Worm (Caenorhabditis elegans) whole organism, L4/young adult: Measurements from ENCODE around the gene R03G8.6.

Source experiments
- W03F9.2 ChIP-seq: fragments of 150-350 bp; optimal IDR thresholded peaks from 2 replicates; lab custom pipeline; 2014; ENCODE audit warnings: missing biosample characterization, missing genetic modification characterization
- dao-5 ChIP-seq: sonication (generic microtip); optimal IDR thresholded peaks from 2 replicates; lab custom pipeline; 2016; ENCODE audit warnings: missing genotype, missing genetic modification characterization, moderate library complexity, missing compliant biosample characterization
- him-1 ChIP-seq: sonication (generic microtip); optimal IDR thresholded peaks from 2 replicates; lab custom pipeline; 2016; ENCODE audit warnings: missing genotype, missing genetic modification reagents, missing genetic modification characterization, missing compliant biosample characterization

Gene R03G8.6

DNA sequence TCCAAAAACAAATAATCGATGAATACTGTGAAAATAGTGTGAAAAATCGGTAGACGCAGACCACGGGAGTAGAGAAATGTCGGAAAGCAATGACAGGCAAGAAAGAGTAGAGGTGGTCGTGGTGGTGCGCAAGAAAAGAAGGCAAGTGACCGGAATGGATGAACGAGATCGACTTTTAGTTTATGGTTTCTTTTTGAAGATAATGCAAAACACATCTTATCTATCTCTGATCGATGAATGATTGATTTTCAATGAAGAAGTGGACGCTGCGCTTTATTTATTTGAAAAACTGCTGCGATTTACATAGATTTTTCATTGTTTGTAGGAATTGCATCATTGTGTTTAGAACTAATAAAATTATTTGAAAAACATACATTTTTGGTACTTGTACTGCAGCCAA lies 19.6 kb upstream of the R03G8.6 start:
- no peak for TF ChIP-seq W03F9.2 (tag; lab: Kevin White, UChicago)
- no peak for TF ChIP-seq dao-5 (tag; lab: Kevin White, UChicago)
- no peak for TF ChIP-seq him-1 (tag; lab: Kevin White, UChicago)

DNA sequence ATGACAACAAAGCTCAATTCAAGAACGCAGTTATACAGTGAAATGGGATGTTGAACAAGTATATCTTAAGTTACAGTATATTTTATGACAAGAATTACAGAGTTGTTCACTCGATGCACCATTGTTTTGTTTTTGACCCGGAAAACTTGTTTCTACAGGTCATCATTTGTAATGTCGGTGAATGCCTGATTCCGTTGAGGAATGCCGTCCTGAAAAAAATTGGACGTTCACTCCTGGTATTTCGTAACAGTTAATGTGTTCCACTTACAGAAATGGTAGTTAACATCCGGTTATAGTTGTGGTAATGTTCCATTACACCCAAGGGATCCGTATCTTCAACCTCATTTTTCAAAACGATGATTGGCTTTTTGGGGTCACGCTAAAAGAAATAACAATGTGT lies 16.1 kb upstream of the R03G8.6 start:
- no peak for TF ChIP-seq him-1 (tag; lab: Kevin White, UChicago)
- TF ChIP-seq dao-5 (tag; lab: Kevin White, UChicago), result no peak
- no peak for TF ChIP-seq W03F9.2 (tag; lab: Kevin White, UChicago)

DNA sequence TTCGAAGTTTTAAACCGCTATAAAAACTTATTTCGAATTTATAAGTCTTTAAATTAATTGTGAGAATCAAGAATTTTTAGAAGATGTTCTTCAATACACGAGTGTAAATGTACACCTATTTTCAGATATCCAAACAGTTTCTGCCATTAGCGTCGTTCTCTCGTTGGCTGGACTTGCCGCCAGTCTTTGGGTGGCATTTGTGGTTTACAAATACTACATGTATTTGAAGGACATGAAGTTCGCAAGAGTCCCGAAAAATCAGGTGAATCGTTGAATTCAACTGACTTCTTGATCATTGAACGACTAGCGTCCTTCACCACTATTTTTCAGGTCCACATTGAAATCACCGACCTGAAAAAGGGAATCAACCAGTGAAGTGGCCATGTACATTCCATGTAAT lies 15.4 kb upstream of the R03G8.6 start:
- TF ChIP-seq him-1 (tag; lab: Kevin White, UChicago) (no peak), W03F9.2 (tag; lab: Kevin White, UChicago) (no peak), dao-5 (tag; lab: Kevin White, UChicago) (no peak)

DNA sequence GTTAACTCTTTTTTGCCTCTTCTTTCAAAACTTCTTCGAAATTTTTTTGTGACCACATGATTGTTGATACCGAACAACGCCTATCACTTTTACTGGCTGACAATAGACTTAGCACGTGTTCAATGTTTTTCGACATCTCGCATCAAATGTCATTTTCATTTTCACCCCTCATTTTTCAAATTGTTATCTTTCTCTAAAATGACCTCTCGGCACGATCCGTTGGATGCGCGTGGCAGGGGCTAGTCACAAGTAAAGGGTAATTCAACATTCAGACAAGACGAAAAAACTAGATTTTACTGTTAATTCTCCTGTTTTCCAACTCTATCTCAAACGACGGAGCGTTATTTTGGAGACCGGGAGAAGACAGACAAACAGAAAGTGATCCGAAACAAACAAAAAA lies 13.1 kb upstream of the R03G8.6 start, which contains the start of gene F17H10.2:
Gene F17H10.2 (plus strand): TSS at position 316 of the 400 bp plus-strand sequence.
- no peak for TF ChIP-seq W03F9.2 (tag; lab: Kevin White, UChicago)
- TF ChIP-seq dao-5 (tag; lab: Kevin White, UChicago), result no peak
- TF ChIP-seq him-1 (tag; lab: Kevin White, UChicago), result no peak

DNA sequence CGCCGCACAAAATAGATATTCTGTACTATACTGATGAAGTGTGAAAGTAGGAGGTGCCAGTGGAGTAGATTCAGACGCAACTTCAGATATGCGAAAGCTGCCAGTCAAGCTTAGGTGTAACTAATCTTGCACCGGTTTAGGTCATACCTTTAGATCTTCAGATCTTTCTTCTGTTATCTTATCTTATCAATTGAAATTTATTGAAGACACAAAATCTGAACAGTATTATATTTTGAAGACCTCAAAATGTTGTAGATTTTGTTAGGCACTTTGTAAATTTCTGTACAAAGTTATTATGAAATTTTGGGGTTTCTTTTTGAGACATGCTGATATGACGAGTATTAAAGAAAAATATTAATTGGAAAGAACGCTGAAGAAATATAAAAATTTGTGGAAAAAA lies 12.4 kb upstream of the R03G8.6 start:
- no peak for TF ChIP-seq dao-5 (tag; lab: Kevin White, UChicago)
- no peak for TF ChIP-seq W03F9.2 (tag; lab: Kevin White, UChicago)
- TF ChIP-seq him-1 (tag; lab: Kevin White, UChicago), result no peak

DNA sequence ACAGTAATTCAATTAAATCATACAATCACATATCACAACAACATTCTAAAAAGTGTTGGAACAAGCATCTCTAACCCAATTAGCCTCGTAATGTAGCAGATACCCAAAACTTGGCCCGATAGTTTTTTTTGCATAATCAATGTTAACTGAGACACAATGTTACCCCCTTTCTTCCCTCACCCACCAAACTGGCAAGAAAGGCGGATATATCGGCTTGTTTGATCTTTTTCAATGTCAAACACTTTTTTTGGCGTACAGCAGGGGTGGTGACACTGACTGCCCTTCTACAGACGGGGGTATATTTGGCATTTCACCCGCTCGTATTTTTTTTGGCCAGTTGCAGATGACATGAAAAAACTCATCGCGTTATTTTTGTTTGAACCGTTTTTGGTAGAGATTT lies 9.7 kb upstream of the R03G8.6 start:
- TF ChIP-seq dao-5 (tag; lab: Kevin White, UChicago) (no peak), W03F9.2 (tag; lab: Kevin White, UChicago) (no peak), him-1 (tag; lab: Kevin White, UChicago) (no peak)

DNA sequence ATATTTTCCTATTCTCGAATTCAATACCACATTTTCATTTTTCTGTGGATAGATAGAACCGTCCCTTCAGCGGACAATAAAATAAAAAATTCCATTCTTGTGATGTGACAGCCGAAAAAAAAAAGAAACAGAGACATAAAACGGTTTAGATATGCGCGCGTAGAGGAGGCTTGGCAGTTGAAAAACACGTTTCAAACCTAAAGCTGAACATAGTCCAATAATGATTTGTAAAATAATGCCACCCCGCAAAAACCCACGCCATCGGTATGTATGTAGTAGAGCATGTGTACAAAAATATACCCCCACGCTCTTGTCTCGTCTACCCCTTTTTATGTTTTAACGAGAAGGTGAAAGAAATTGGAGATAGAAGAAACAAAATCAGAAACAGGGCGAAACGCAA lies 8.4 kb upstream of the R03G8.6 start:
- TF ChIP-seq dao-5 (tag; lab: Kevin White, UChicago) (no peak), him-1 (tag; lab: Kevin White, UChicago) (no peak), W03F9.2 (tag; lab: Kevin White, UChicago) (no peak)

DNA sequence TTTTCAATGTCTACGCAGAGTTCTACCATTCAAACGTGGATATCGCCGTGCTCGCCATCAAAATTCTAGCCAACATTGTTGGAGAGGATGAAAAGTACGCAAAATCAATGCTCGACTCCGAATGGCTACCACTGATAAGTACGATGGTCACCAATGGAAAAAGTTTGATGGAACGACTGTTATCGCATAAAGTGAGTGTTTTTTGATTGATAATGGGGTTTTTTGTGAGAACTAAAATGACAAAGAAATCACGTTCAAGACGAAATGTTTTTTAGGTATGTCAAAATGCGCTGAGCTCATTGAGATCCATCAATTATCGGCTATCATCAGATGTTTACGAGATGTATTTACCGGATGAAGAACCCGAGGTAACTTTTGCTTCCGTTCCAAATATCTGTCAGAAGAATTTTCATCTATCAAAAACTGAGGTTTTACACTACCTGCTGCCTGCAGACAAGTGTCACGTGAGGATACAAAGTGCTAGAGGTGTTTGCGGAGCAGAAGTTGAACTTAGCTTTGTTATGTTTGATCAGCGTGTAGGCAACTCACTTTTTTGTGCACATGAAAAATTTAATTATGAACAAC lies 6.0 kb upstream of the R03G8.6 start:
- no peak for TF ChIP-seq dao-5 (tag; lab: Kevin White, UChicago)
- no peak for TF ChIP-seq him-1 (tag; lab: Kevin White, UChicago)
- no peak for TF ChIP-seq W03F9.2 (tag; lab: Kevin White, UChicago)

DNA sequence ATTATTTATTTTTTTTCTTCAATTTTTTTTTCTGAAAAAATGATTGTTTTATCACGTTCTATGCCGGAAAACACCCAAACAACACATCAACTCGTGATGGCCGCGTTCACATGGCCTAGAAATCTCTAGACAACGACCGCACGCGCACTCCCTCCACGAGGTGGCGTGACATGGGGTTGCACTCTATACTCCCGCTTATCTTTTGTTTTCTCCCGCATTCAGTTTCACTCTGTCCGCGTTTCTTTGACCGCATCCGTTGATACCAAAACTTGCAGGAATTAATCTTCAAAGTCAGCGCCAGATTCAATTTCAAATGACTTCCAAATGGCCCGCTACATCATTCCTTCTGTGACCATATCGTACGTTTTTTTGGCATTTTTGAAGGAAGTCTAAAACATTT lies 4.7 kb upstream of the R03G8.6 start, which contains the start of gene F17H10.1:
Gene F17H10.1 (plus strand): TSS at position 276 of the 400 bp plus-strand sequence.
- TF ChIP-seq W03F9.2 (tag; lab: Kevin White, UChicago) (no peak), him-1 (tag; lab: Kevin White, UChicago) (no peak), dao-5 (tag; lab: Kevin White, UChicago) (no peak)

DNA sequence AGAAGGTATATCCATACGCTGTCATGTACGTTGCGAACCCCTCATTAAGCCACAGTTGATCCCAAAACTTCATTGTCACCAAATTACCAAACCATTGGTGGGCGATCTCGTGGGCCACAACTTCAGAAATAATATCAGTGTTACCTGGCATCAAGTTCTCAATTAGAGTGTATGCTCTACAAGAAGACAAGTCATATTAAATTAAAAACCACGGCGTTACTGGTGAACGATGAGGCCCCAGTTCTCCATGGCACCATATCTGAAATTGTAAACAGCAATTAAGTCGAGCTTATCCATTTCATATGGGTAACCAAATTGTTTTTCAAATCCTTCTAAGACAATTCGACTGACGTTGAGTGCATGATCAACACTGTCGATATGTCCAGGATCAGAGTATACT lies 2.5 kb upstream of the R03G8.6 start:
- TF ChIP-seq W03F9.2 (tag; lab: Kevin White, UChicago), result no peak
- no peak for TF ChIP-seq dao-5 (tag; lab: Kevin White, UChicago)
- TF ChIP-seq him-1 (tag; lab: Kevin White, UChicago), result no peak

DNA sequence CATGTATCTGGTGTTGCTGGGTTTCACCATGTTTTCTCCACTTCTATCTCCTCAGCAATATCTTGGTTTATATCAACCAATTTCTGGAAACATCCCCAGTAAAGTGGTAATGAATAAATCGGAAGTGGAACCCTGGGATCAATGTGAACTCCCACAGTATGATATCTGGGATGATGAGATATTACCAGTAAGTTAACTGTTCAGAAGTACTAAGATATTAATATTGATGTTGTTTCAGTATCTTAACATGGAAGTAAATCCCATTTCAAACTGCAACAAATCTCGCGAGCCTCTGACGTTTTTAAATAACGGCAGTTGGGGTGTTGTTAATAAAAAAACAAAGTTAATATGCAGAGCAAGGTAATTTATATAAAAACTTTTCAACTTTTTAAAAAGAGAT lies 9.1 kb downstream of the R03G8.6 start:
- no peak for TF ChIP-seq him-1 (tag; lab: Kevin White, UChicago)
- no peak for TF ChIP-seq dao-5 (tag; lab: Kevin White, UChicago)
- no peak for TF ChIP-seq W03F9.2 (tag; lab: Kevin White, UChicago)

DNA sequence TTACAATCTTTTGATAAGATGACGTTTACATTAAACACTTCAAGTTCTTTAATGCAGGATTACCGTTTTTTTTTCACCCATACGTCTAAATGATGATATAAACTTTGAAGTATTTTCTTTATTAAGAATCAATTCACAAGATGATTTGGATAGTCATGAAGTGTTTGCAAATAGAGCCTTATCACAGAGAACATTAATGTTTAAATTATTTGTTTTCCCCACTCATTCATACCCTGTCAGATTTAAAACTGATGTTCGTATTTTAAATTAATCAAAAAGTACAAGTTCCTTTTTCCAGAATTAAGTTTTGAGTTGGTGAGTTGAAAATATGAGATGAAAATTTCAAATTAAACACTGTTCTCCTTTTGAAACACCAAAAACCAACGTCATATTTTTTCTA lies 9.6 kb downstream of the R03G8.6 start, which contains the start of gene R03G8.3:
Gene R03G8.3 (plus strand): TSS at position 301 of the 400 bp plus-strand sequence.
- TF ChIP-seq dao-5 (tag; lab: Kevin White, UChicago), result no peak
- no peak for TF ChIP-seq him-1 (tag; lab: Kevin White, UChicago)
- TF ChIP-seq W03F9.2 (tag; lab: Kevin White, UChicago), result no peak

DNA sequence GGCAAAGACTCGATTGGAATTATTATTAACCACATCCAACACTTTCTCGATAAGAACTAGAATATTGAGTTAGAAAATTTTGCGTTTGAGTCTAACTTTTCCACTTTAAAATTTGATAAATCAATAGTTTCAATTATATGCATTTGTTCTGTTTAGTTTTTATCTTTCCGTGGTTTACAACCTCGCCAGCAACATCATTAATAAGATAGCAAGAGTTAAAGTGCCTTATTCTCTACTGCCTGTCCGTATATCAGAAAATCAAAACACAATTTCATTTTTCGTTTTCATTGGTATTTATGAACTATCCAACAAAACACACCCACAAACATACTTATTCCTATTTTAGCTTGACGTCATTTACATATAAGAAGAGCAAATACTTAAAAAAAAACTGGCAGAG lies 11.8 kb downstream of the R03G8.6 start:
- TF ChIP-seq him-1 (tag; lab: Kevin White, UChicago) (no peak), W03F9.2 (tag; lab: Kevin White, UChicago) (no peak), dao-5 (tag; lab: Kevin White, UChicago) (no peak)

DNA sequence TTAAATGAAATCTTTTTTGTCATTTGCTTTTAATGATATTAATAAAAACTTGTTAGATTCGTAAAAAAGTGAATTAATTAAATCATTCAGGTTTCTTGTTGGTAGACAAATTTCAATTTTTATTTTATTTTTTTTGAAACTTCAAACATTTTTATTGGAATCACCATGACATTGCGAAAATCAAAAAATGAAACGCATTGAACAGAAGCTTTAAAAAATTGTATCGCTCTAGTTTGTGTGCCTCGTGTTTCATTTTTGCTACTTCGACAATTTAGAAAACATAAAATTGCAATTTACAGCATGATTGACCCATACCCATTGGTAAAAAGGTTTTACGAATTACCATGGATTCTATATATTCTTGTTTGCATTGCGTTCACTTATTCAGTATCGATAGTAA lies 16.0 kb downstream of the R03G8.6 start, which contains the start of gene R03G8.1:
Gene R03G8.1 (plus strand): TSS at position 301 of the 400 bp plus-strand sequence.
- TF ChIP-seq W03F9.2 (tag; lab: Kevin White, UChicago) (no peak), him-1 (tag; lab: Kevin White, UChicago) (no peak), dao-5 (tag; lab: Kevin White, UChicago) (no peak)
